Worm (Caenorhabditis elegans) whole organism, L4 larva: ENCODE results near the gene shc-2.

ENCODE experiments used
- F26F4.8 ChIP-seq: fragments of 200-800 bp; sonication (Bioruptor generic); conservative IDR thresholded peaks from 2 replicates; pipeline ENCODE4 v1.3.6; 2022; ENCODE audit warnings: missing genetic modification characterization, missing compliant biosample characterization
- F49E8.2 ChIP-seq: sonication (generic microtip); optimal IDR thresholded peaks from 2 replicates; lab custom pipeline; 2016; ENCODE audit warnings: missing compliant biosample characterization, mild to moderate bottlenecking, missing genetic modification characterization, borderline replicate concordance
- T26A8.4 ChIP-seq: fragments of 200-800 bp; sonication (Bioruptor generic); IDR thresholded peaks from 2 replicates; pipeline ENCODE4 v1.3.6; 2022; ENCODE audit warnings: missing genetic modification characterization, missing compliant biosample characterization
- Y105C5A.15 ChIP-seq: fragments of 200-800 bp; sonication (Bioruptor generic); IDR thresholded peaks from 2 replicates; pipeline ENCODE4 v1.3.6; 2022; ENCODE audit warnings: missing genetic modification characterization, missing compliant biosample characterization
- Y5F2A.4 ChIP-seq: fragments of 200-800 bp; sonication (Bioruptor generic); optimal IDR thresholded peaks from 2 replicates; lab custom pipeline; 2018; ENCODE audit warnings: mild to moderate bottlenecking, missing genetic modification characterization, missing compliant biosample characterization
- Y75B8A.6 ChIP-seq: fragments of 200-800 bp; sonication (Bioruptor generic); IDR thresholded peaks from 2 replicates; pipeline ENCODE4 v1.3.6; 2022; ENCODE audit warnings: missing genetic modification reagents, missing genetic modification characterization, missing compliant biosample characterization
- ZK337.2 ChIP-seq: fragments of 200-800 bp; sonication (Bioruptor generic); IDR thresholded peaks from 2 replicates; pipeline ENCODE4 v1.3.6; 2022; ENCODE audit warnings: missing genetic modification reagents, missing genetic modification characterization, missing compliant biosample characterization
- ZK546.5 ChIP-seq, 2 experiments: sonication (generic microtip); optimal IDR thresholded peaks; 2 replicates each; lab custom pipeline; 2017; ENCODE audit warnings: missing biosample characterization in 2 of 2, missing genetic modification characterization in 2 of 2
- aha-1 ChIP-seq: fragments of 150-350 bp; peaks from one replicate; lab custom pipeline; 2014; ENCODE audit warnings: missing biosample characterization, missing genetic modification characterization
- ama-1 ChIP-seq: fragments of 150-350 bp; optimal IDR thresholded peaks from 2 replicates; lab custom pipeline; 2014; ENCODE audit warnings: inconsistent platforms, mixed read lengths
- arid-1 ChIP-seq: fragments of 200-800 bp; sonication (Bioruptor generic); conservative IDR thresholded peaks from 2 replicates; pipeline ENCODE4 v1.3.6; 2022; ENCODE audit warnings: missing genetic modification reagents, missing genetic modification characterization, missing compliant biosample characterization
- attf-4 ChIP-seq: sonication (generic microtip); optimal IDR thresholded peaks from 3 replicates; lab custom pipeline; 2017; ENCODE audit warnings: missing biosample characterization, missing genetic modification characterization
- ceh-28 ChIP-seq: fragments of 150-350 bp; optimal IDR thresholded peaks from 2 replicates; lab custom pipeline; 2014; ENCODE audit warnings: missing biosample characterization, missing genetic modification reagents, missing genetic modification characterization
- ceh-32 ChIP-seq: sonication (generic microtip); optimal IDR thresholded peaks from 2 replicates; lab custom pipeline; 2016; ENCODE audit warnings: mild to moderate bottlenecking, missing genetic modification characterization, missing compliant biosample characterization; ENCODE audit not compliant: poor library complexity
- cey-2 ChIP-seq: sonication (generic microtip); optimal IDR thresholded peaks from 3 replicates; lab custom pipeline; 2017; ENCODE audit warnings: missing genetic modification characterization, mild to moderate bottlenecking, missing compliant biosample characterization, antibody characterized with exemption, borderline replicate concordance; ENCODE audit not compliant: insufficient read depth
- daf-19 ChIP-seq: fragments of 200-800 bp; sonication (Bioruptor generic); conservative IDR thresholded peaks from 2 replicates; pipeline ENCODE4 v1.3.6; 2022; ENCODE audit warnings: missing genetic modification characterization, missing compliant biosample characterization
- daf-8 ChIP-seq: fragments of 200-800 bp; sonication (Bioruptor generic); IDR thresholded peaks from 2 replicates; pipeline ENCODE4 v1.3.6; 2022; ENCODE audit warnings: missing genetic modification characterization, missing compliant biosample characterization
- dmd-9 ChIP-seq: fragments of 200-800 bp; sonication (Bioruptor generic); IDR thresholded peaks from 2 replicates; pipeline ENCODE4 v1.3.6; 2022; ENCODE audit warnings: missing genetic modification reagents, missing genetic modification characterization, missing compliant biosample characterization
- dve-1 ChIP-seq: sonication (generic microtip); optimal IDR thresholded peaks from 2 replicates; lab custom pipeline; 2017; ENCODE audit warnings: antibody characterized with exemption, mild to moderate bottlenecking, missing genetic modification characterization, missing compliant biosample characterization; ENCODE audit not compliant: insufficient read depth
- egl-43 ChIP-seq: fragments of 200-800 bp; sonication (Bioruptor generic); IDR thresholded peaks from 2 replicates; pipeline ENCODE4 v1.3.6; 2022; ENCODE audit warnings: missing genetic modification reagents, missing genetic modification characterization, missing compliant biosample characterization
- fkh-10 ChIP-seq: fragments of 150-350 bp; optimal IDR thresholded peaks from 2 replicates; lab custom pipeline; 2014; ENCODE audit warnings: missing biosample characterization, missing genetic modification reagents, missing genetic modification characterization
- fos-1 ChIP-seq: fragments of 150-350 bp; optimal IDR thresholded peaks from 2 replicates; lab custom pipeline; 2014; ENCODE audit warnings: missing biosample characterization, missing genetic modification characterization
- hlh-30 ChIP-seq: sonication (generic microtip); optimal IDR thresholded peaks from 2 replicates; lab custom pipeline; 2017; ENCODE audit warnings: antibody characterized with exemption, mild to moderate bottlenecking, missing genetic modification characterization, missing compliant biosample characterization; ENCODE audit not compliant: insufficient read depth
- hmg-1.1 ChIP-seq: fragments of 200-800 bp; sonication (Bioruptor generic); IDR thresholded peaks from 2 replicates; pipeline ENCODE4 v1.3.6; 2022; ENCODE audit warnings: missing genetic modification reagents, missing genetic modification characterization, missing compliant biosample characterization
- lim-7 ChIP-seq: fragments of 200-800 bp; sonication (Bioruptor generic); IDR thresholded peaks from 2 replicates; pipeline ENCODE4 v1.3.6; 2022; ENCODE audit warnings: missing genetic modification characterization, missing compliant biosample characterization
- lin-13 ChIP-seq: fragments of 150-350 bp; optimal IDR thresholded peaks from 2 replicates; lab custom pipeline; 2014; ENCODE audit warnings: missing biosample characterization, missing genetic modification reagents, missing genetic modification characterization
- lin-39 ChIP-seq: fragments of 150-350 bp; optimal IDR thresholded peaks from 2 replicates; lab custom pipeline; 2014; ENCODE audit warnings: missing biosample characterization, missing genetic modification reagents, missing genetic modification characterization
- lsy-2 ChIP-seq, 2 experiments: fragments of 150-350 bp in 1 of 2; sonication (generic microtip) in 1 of 2; optimal IDR thresholded peaks; 2 replicates each; lab custom pipeline; 2014 to 2017; ENCODE audit warnings: missing biosample characterization in 2 of 2, missing genetic modification characterization in 2 of 2
- madf-5 ChIP-seq, 2 experiments: fragments of 200-800 bp; sonication (Bioruptor generic); IDR thresholded peaks; 2 replicates each; pipeline ENCODE4 v1.3.6; 2022; ENCODE audit warnings: missing compliant biosample characterization in 2 of 2, missing genetic modification characterization in 2 of 2
- madf-9 ChIP-seq: fragments of 200-800 bp; sonication (Bioruptor generic); conservative IDR thresholded peaks from 2 replicates; pipeline ENCODE4 v1.3.6; 2022; ENCODE audit warnings: missing genetic modification reagents, missing genetic modification characterization, missing compliant biosample characterization
- mep-1 ChIP-seq: fragments of 150-350 bp; sonication (generic microtip); optimal IDR thresholded peaks from 3 replicates; lab custom pipeline; 2014; ENCODE audit warnings: missing biosample characterization, missing genetic modification characterization
- mes-2 ChIP-seq: sonication (generic microtip); optimal IDR thresholded peaks from 2 replicates; lab custom pipeline; 2016; ENCODE audit warnings: missing genotype, mild to moderate bottlenecking, missing genetic modification characterization, missing compliant biosample characterization; ENCODE audit not compliant: poor library complexity, severe bottlenecking
- mxl-3 ChIP-seq: fragments of 200-800 bp; sonication (Bioruptor generic); optimal IDR thresholded peaks from 2 replicates; lab custom pipeline; 2018; ENCODE audit warnings: mild to moderate bottlenecking, missing genetic modification characterization, missing compliant biosample characterization
- nhr-10 ChIP-seq: fragments of 150-350 bp; optimal IDR thresholded peaks from 2 replicates; lab custom pipeline; 2014; ENCODE audit warnings: missing biosample characterization, missing genetic modification characterization
- nhr-102 ChIP-seq: sonication (generic microtip); optimal IDR thresholded peaks from 2 replicates; lab custom pipeline; 2016; ENCODE audit warnings: mild to moderate bottlenecking, missing genetic modification characterization, moderate library complexity, missing compliant biosample characterization
- nhr-237 ChIP-seq: sonication (generic microtip); optimal IDR thresholded peaks from 2 replicates; lab custom pipeline; 2017; ENCODE audit warnings: missing biosample characterization, missing genetic modification characterization
- nhr-25 ChIP-seq: sonication (generic microtip); optimal IDR thresholded peaks from 2 replicates; lab custom pipeline; 2017; ENCODE audit warnings: missing genetic modification characterization, mild to moderate bottlenecking, missing compliant biosample characterization, antibody characterized with exemption, moderate library complexity, borderline replicate concordance; ENCODE audit not compliant: insufficient read depth
- nhr-6 ChIP-seq: fragments of 150-350 bp; optimal IDR thresholded peaks from 2 replicates; lab custom pipeline; 2014; ENCODE audit warnings: missing biosample characterization, missing genetic modification characterization
- nhr-77 ChIP-seq: fragments of 150-350 bp; optimal IDR thresholded peaks from 2 replicates; lab custom pipeline; 2014; ENCODE audit warnings: missing biosample characterization, missing genetic modification characterization
- sdz-12 ChIP-seq: fragments of 200-800 bp; sonication (Bioruptor generic); optimal IDR thresholded peaks from 2 replicates; lab custom pipeline; 2018; ENCODE audit warnings: mild to moderate bottlenecking, missing genetic modification characterization, missing compliant biosample characterization
- skn-1 ChIP-seq: fragments of 150-350 bp; optimal IDR thresholded peaks from 2 replicates; lab custom pipeline; 2014; ENCODE audit warnings: missing biosample characterization, missing genetic modification characterization
- snpc-1.2 ChIP-seq: fragments of 200-800 bp; sonication (Bioruptor generic); IDR thresholded peaks from 2 replicates; pipeline ENCODE4 v1.3.6; 2022; ENCODE audit warnings: missing genetic modification reagents, missing genetic modification characterization, missing compliant biosample characterization
- snpc-4 ChIP-seq: fragments of 150-350 bp; optimal IDR thresholded peaks from 2 replicates; lab custom pipeline; 2014; ENCODE audit warnings: missing biosample characterization, missing genetic modification characterization
- tra-1 ChIP-seq: fragments of 200-800 bp; sonication (Bioruptor generic); IDR thresholded peaks from 2 replicates; pipeline ENCODE4 v1.3.6; 2022; ENCODE audit warnings: missing genetic modification reagents, missing genetic modification characterization, missing compliant biosample characterization
- unc-130 ChIP-seq: sonication (generic microtip); optimal IDR thresholded peaks from 2 replicates; lab custom pipeline; 2016; ENCODE audit warnings: missing genetic modification reagents, missing genetic modification characterization, missing compliant biosample characterization
- unc-62 ChIP-seq, 3 experiments: fragments of 150-350 bp in 1 of 3; sonication (generic microtip); optimal IDR thresholded peaks in 2 of 3; peaks in 1 of 3; 1 replicate in 1 of 3; 2 replicates in 2 of 3; lab custom pipeline; 2014 to 2017; ENCODE audit warnings: missing biosample characterization in 3 of 3, missing genetic modification characterization in 3 of 3, missing genetic modification reagents in 3 of 3, missing genotype in 1 of 3
- zag-1 ChIP-seq: fragments of 150-350 bp; optimal IDR thresholded peaks from 2 replicates; lab custom pipeline; 2014; ENCODE audit warnings: missing biosample characterization, missing genetic modification characterization
- zfp-3 ChIP-seq: fragments of 200-800 bp; sonication (Bioruptor generic); conservative IDR thresholded peaks from 2 replicates; pipeline ENCODE4 v1.3.6; 2022; ENCODE audit warnings: missing genetic modification reagents, missing genetic modification characterization, missing compliant biosample characterization
- zip-2 ChIP-seq: fragments of 150-350 bp; optimal IDR thresholded peaks from 2 replicates; lab custom pipeline; 2014; ENCODE audit warnings: missing biosample characterization, missing genetic modification characterization
- ztf-7 ChIP-seq: fragments of 150-350 bp; optimal IDR thresholded peaks from 2 replicates; lab custom pipeline; 2014; ENCODE audit warnings: missing biosample characterization, missing genetic modification characterization

Gene shc-2

ce11 chrII:5019389-5020108 lies 50.6 kb downstream of the shc-2 start (continued):
- TF ChIP-seq ceh-32 (tag; lab: Kevin White, UChicago) (no peak), Y5F2A.4 (GFP tag; lab: Kevin White, UChicago) (no peak), F26F4.8 (GFP tag; lab: Robert Waterston, UW) (no peak), tra-1 (no peak), mep-1 (tag; lab: Kevin White, UChicago) (peak; percentile 42), attf-4 (tag; lab: Kevin White, UChicago) (no peak), Y105C5A.15 (GFP tag; lab: Robert Waterston, UW) (no peak), fkh-10 (GFP tag; lab: Kevin White, UChicago) (no peak), arid-1 (GFP tag; lab: Robert Waterston, UW) (no peak), ZK337.2 (GFP tag; lab: Robert Waterston, UW) (no peak), lin-13 (GFP tag; lab: Kevin White, UChicago) (no peak), nhr-10 (tag; lab: Kevin White, UChicago) (peak; percentile 60), nhr-25 (peak; percentile 17), fos-1 (tag; lab: Kevin White, UChicago) (no peak), aha-1 (tag; lab: Kevin White, UChicago) (no peak), ceh-28 (tag; lab: Kevin White, UChicago) (no peak), dve-1 (peak; percentile 83), unc-130 (no peak), hlh-30 (tag; lab: Kevin White, UChicago) (peak; percentile 62), zag-1 (tag; lab: Kevin White, UChicago) (no peak), sdz-12 (no peak), nhr-6 (tag; lab: Kevin White, UChicago) (no peak), nhr-102 (tag; lab: Kevin White, UChicago) (no peak), ztf-7 (tag; lab: Kevin White, UChicago) (no peak), lim-7 (no peak), F49E8.2 (tag; lab: Kevin White, UChicago) (no peak), nhr-237 (tag; lab: Kevin White, UChicago) (no peak), madf-9 (GFP tag; lab: Robert Waterston, UW) (no peak), egl-43 (GFP tag; lab: Robert Waterston, UW) (no peak), snpc-1.2 (GFP tag; lab: Robert Waterston, UW) (no peak), unc-62 (GFP tag; optimal IDR thresholded peaks at IDR 0.05 in 1 of 2; lab: Kevin White, UChicago) (peak in 1 of 2 experiments; percentile 88), unc-62 (tag; optimal IDR thresholded peaks at IDR 0.05; lab: Kevin White, UChicago) (no peak), lsy-2 (tag; optimal IDR thresholded peaks at IDR 0.05; lab: Kevin White, UChicago) (peak in 1 of 2 experiments; percentile 25), dmd-9 (GFP tag; lab: Robert Waterston, UW) (no peak), zip-2 (tag; lab: Kevin White, UChicago) (no peak), madf-5 (GFP tag; IDR thresholded peaks at IDR 0.05; lab: Robert Waterston, UW) (no peak), ZK546.5 (tag; optimal IDR thresholded peaks at IDR 0.05; lab: Kevin White, UChicago) (no peak), T26A8.4 (GFP tag; lab: Robert Waterston, UW) (no peak), Y75B8A.6 (GFP tag; lab: Robert Waterston, UW) (no peak), daf-8 (GFP tag; lab: Robert Waterston, UW) (no peak), hmg-1.1 (GFP tag; lab: Robert Waterston, UW) (no peak), zfp-3 (GFP tag; lab: Robert Waterston, UW) (no peak), cey-2 (peak; percentile 32), ama-1 (lab: Kevin White, UChicago) (no peak), daf-19 (GFP tag; lab: Robert Waterston, UW) (no peak), lin-39 (no peak), mes-2 (tag; lab: Kevin White, UChicago) (no peak), skn-1 (tag; lab: Kevin White, UChicago) (no peak), nhr-77 (tag; lab: Kevin White, UChicago) (no peak), snpc-4 (no peak), mxl-3 (GFP tag; lab: Kevin White, UChicago) (peak; percentile 9)
